Fruit fly (Drosophila melanogaster): ENCODE measurements around the gene CG5282.

DNA sequence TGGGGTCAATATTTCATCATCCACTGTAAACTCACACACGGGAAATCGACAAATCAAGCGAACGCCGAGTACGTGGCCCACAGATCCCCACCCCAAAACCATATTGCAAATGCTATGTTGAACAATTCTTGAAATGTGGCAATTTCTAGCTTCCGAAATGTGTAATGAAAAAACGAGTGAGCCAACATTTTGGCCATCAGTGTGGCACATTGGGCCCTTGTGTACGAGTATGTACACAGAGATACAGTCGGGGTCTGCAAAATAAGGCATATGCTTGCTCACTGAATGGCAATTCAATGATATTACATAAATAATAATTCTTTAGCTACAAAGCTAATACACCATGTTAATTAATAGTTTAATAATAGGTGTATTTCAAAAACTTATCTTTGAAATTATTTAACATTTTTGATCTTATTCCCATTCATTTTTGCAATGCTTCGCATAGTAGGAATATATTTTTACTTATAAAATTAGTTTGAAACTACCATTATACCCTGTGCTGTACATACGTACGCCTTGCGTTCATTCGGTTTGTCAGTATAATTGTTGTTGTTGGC is 26.2 kb downstream of the CG5282 start:
- no peak for TF ChIP-seq CG8478 (optimal IDR thresholded peaks at IDR 0.05)
- TF ChIP-seq CTCF (optimal IDR thresholded peaks at IDR 0.05): no peak
